Worm (Caenorhabditis elegans): ENCODE data around the gene nlp-66.

DNA sequence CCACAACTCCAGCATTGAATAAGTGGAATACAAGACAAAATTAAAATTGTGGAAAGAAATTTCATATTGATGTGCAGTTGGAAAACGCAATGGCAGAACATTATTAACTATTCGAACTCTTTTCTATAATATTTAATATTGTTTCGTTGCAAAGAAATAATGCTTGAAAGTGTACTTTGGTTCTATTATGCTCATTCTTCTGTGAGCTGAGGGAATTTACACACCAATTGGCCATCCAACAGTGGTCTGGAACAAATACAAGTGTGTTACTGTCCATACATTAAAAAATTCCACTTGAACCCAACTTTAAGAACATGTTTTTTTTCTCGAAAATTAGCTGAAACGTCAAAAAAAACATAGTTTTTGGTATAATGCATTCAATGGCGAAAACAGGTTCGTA, 37.0 kb downstream of the nlp-66 start, which contains the start of gene W04G3.13:
- TF ChIP-seq egl-27 (tag; optimal IDR thresholded peaks at IDR 0.05) (no peak), ztf-4 (tag; optimal IDR thresholded peaks at IDR 0.05) (no peak), lsy-2 (tag; optimal IDR thresholded peaks at IDR 0.05) (no peak), ceh-82 (tag; optimal IDR thresholded peaks at IDR 0.05) (no peak), dsc-1 (tag; optimal IDR thresholded peaks at IDR 0.05) (no peak), dpl-1 (GFP tag; optimal IDR thresholded peaks at IDR 0.05) (no peak), zip-4 (GFP tag; optimal IDR thresholded peaks at IDR 0.05) (no peak), elt-3 (tag; optimal IDR thresholded peaks at IDR 0.05) (no peak)

Data from whole organism, L1 larva.